Fruit fly (Drosophila melanogaster) whole organism: ENCODE measurements around the gene CG12483.

Source experiments
- EcR ChIP-seq, 2 experiments: fragments of >200 bp; optimal IDR thresholded peaks; 2 replicates each; lab custom pipeline; 2017; ENCODE audit warnings: missing biosample characterization in 2 of 2, missing genetic modification characterization in 2 of 2, missing genetic modification reagents in 2 of 2
- pan ChIP-seq: fragments of >200 bp; optimal IDR thresholded peaks from 2 replicates; lab custom pipeline; 2017
- psq ChIP-seq: fragments of >200 bp; optimal IDR thresholded peaks from 2 replicates; lab custom pipeline; 2017

- no peak for TF ChIP-seq pan (lab: Kevin White, UChicago)
- TF ChIP-seq psq (lab: Kevin White, UChicago), result no peak
- no peak for TF ChIP-seq EcR (GFP tag; optimal IDR thresholded peaks at IDR 0.05; lab: Kevin White, UChicago)
Observed at dm6 chr3L:90885-91284, 7.3 kb downstream of the CG12483 start.
